Worm (Caenorhabditis elegans) whole organism, young adult: Measurements from ENCODE around the gene sulp-4.
A peak's percentile ranks its signal among the peaks of the same experiment; 100 is the strongest.

ENCODE experiments used
- B0261.1 ChIP-seq: sonication (generic microtip); optimal IDR thresholded peaks from 2 replicates; lab custom pipeline; 2016; ENCODE audit warnings: mild to moderate bottlenecking, missing genetic modification characterization, moderate library complexity, missing compliant biosample characterization
- F22D6.2 ChIP-seq: sonication (generic microtip); optimal IDR thresholded peaks from 2 replicates; lab custom pipeline; 2016; ENCODE audit warnings: mild to moderate bottlenecking, missing genetic modification characterization, missing compliant biosample characterization
- F33H1.4 ChIP-seq: fragments of 200-800 bp; sonication (Bioruptor generic); IDR thresholded peaks from 2 replicates; pipeline ENCODE4 v1.3.6; 2022; ENCODE audit warnings: missing genetic modification reagents, missing genetic modification characterization, missing compliant biosample characterization
- F37B4.10 ChIP-seq: fragments of 200-800 bp; sonication (Bioruptor generic); IDR thresholded peaks from 2 replicates; pipeline ENCODE4 v1.3.6; 2022; ENCODE audit warnings: missing genetic modification characterization, missing compliant biosample characterization
- F52B5.7 ChIP-seq: sonication (generic microtip); optimal IDR thresholded peaks from 2 replicates; lab custom pipeline; 2016; ENCODE audit warnings: mild to moderate bottlenecking, missing genetic modification characterization, missing compliant biosample characterization
- K12H6.12 ChIP-seq: fragments of 200-800 bp; sonication (Bioruptor generic); optimal IDR thresholded peaks from 2 replicates; lab custom pipeline; 2018; ENCODE audit warnings: mild to moderate bottlenecking, missing genetic modification characterization, missing compliant biosample characterization
- T07F8.4 ChIP-seq: sonication (generic microtip); optimal IDR thresholded peaks from 2 replicates; lab custom pipeline; 2016; ENCODE audit warnings: mild to moderate bottlenecking, missing genetic modification characterization, moderate library complexity, missing compliant biosample characterization
- Y53G8AR.9 ChIP-seq: fragments of 200-800 bp; sonication (Bioruptor generic); conservative IDR thresholded peaks from 2 replicates; pipeline ENCODE4 v1.3.6; 2022; ENCODE audit warnings: missing genetic modification reagents, missing genetic modification characterization, missing compliant biosample characterization
- Y56A3A.18 ChIP-seq: fragments of 200-800 bp; sonication (Bioruptor generic); IDR thresholded peaks from 2 replicates; pipeline ENCODE4 v1.3.6; 2022; ENCODE audit warnings: missing genetic modification reagents, missing genetic modification characterization, missing compliant biosample characterization
- Y67H2A.10 ChIP-seq: fragments of 200-800 bp; sonication (Bioruptor generic); conservative IDR thresholded peaks from 2 replicates; pipeline ENCODE4 v1.3.6; 2022; ENCODE audit warnings: missing genetic modification reagents, missing genetic modification characterization, missing compliant biosample characterization
- Y79H2A.3 ChIP-seq: fragments of 200-800 bp; sonication (Bioruptor generic); conservative IDR thresholded peaks from 2 replicates; pipeline ENCODE4 v1.3.6; 2022; ENCODE audit warnings: missing genetic modification reagents, missing genetic modification characterization, missing compliant biosample characterization
- aptf-3 ChIP-seq: fragments of 200-800 bp; sonication (Bioruptor generic); IDR thresholded peaks from 2 replicates; pipeline ENCODE4 v1.3.6; 2022; ENCODE audit warnings: missing genetic modification characterization, missing compliant biosample characterization
- attf-3 ChIP-seq: fragments of 200-800 bp; sonication (Bioruptor generic); conservative IDR thresholded peaks from 2 replicates; pipeline ENCODE4 v1.3.6; 2022; ENCODE audit warnings: missing genetic modification reagents, missing genetic modification characterization, missing compliant biosample characterization
- attf-6 ChIP-seq: fragments of 200-800 bp; sonication (Bioruptor generic); IDR thresholded peaks from 2 replicates; pipeline ENCODE4 v1.3.6; 2022; ENCODE audit warnings: missing genetic modification reagents, missing genetic modification characterization, missing compliant biosample characterization
- bed-1 ChIP-seq: fragments of 200-800 bp; sonication (Bioruptor generic); IDR thresholded peaks from 2 replicates; pipeline ENCODE4 v1.3.6; 2022; ENCODE audit warnings: missing genetic modification reagents, missing genetic modification characterization, missing compliant biosample characterization
- bed-2 ChIP-seq: fragments of 200-800 bp; sonication (Bioruptor generic); IDR thresholded peaks from 2 replicates; pipeline ENCODE4 v1.3.6; 2022; ENCODE audit warnings: missing genetic modification reagents, missing genetic modification characterization, missing compliant biosample characterization
- ccch-3 ChIP-seq: fragments of 200-800 bp; sonication (Bioruptor generic); optimal IDR thresholded peaks from 2 replicates; lab custom pipeline; 2018; ENCODE audit warnings: mild to moderate bottlenecking, missing genetic modification characterization, missing compliant biosample characterization
- ceh-27 ChIP-seq: fragments of 200-800 bp; sonication (Bioruptor generic); optimal IDR thresholded peaks from 2 replicates; lab custom pipeline; 2018; ENCODE audit warnings: mild to moderate bottlenecking, missing genetic modification characterization, moderate library complexity, missing compliant biosample characterization
- ceh-58 ChIP-seq: fragments of 200-800 bp; sonication (Bioruptor generic); IDR thresholded peaks from 2 replicates; pipeline ENCODE4 v1.3.6; 2022; ENCODE audit warnings: missing genetic modification characterization, missing compliant biosample characterization
- ceh-79 ChIP-seq: sonication (generic microtip); optimal IDR thresholded peaks from 2 replicates; lab custom pipeline; 2017; ENCODE audit warnings: mild to moderate bottlenecking, missing genetic modification characterization, missing compliant biosample characterization
- efl-1 ChIP-seq: fragments of 150-350 bp; optimal IDR thresholded peaks from 2 replicates; lab custom pipeline; 2014; ENCODE audit warnings: missing biosample characterization, missing genetic modification reagents, missing genetic modification characterization
- hmg-20 ChIP-seq: fragments of 200-800 bp; sonication (Bioruptor generic); IDR thresholded peaks from 2 replicates; pipeline ENCODE4 v1.3.6; 2022; ENCODE audit warnings: missing genetic modification reagents, missing genetic modification characterization, missing compliant biosample characterization
- hsf-1 ChIP-seq: fragments of 200-800 bp; sonication (Bioruptor generic); IDR thresholded peaks from 2 replicates; pipeline ENCODE4 v1.3.6; 2022; ENCODE audit warnings: missing genetic modification reagents, missing genetic modification characterization, missing compliant biosample characterization
- lag-1 ChIP-seq: fragments of 200-800 bp; sonication (Bioruptor generic); IDR thresholded peaks from 2 replicates; pipeline ENCODE4 v1.3.6; 2022; ENCODE audit warnings: missing genetic modification reagents, missing genetic modification characterization, missing compliant biosample characterization
- let-607 ChIP-seq, 2 experiments: fragments of 200-800 bp in 1 of 2; sonication (Bioruptor generic) in 1 of 2; sonication (generic microtip) in 1 of 2; optimal IDR thresholded peaks; 2 replicates each; lab custom pipeline; 2016 to 2018; ENCODE audit warnings: mild to moderate bottlenecking in 2 of 2, missing compliant biosample characterization in 2 of 2, missing genetic modification characterization in 2 of 2, moderate library complexity in 2 of 2, missing genotype in 1 of 2
- lin-26 ChIP-seq: fragments of 200-800 bp; sonication (Bioruptor generic); IDR thresholded peaks from 2 replicates; pipeline ENCODE4 v1.3.6; 2022; ENCODE audit warnings: missing genetic modification reagents, missing genetic modification characterization, missing compliant biosample characterization
- lin-54 ChIP-seq: fragments of 200-800 bp; sonication (Bioruptor generic); optimal IDR thresholded peaks from 2 replicates; lab custom pipeline; 2018; ENCODE audit warnings: mild to moderate bottlenecking, missing genetic modification characterization, missing compliant biosample characterization
- madf-3 ChIP-seq: fragments of 200-800 bp; sonication (Bioruptor generic); IDR thresholded peaks from 2 replicates; pipeline ENCODE4 v1.3.6; 2022; ENCODE audit warnings: missing genetic modification reagents, missing genetic modification characterization, missing compliant biosample characterization
- mcd-1 ChIP-seq: fragments of 200-800 bp; sonication (Bioruptor generic); IDR thresholded peaks from 2 replicates; pipeline ENCODE4 v1.3.6; 2022; ENCODE audit warnings: missing genetic modification reagents, missing genetic modification characterization, missing compliant biosample characterization
- mel-28 ChIP-seq: sonication (generic microtip); optimal IDR thresholded peaks from 2 replicates; lab custom pipeline; 2016; ENCODE audit warnings: borderline replicate concordance, mild to moderate bottlenecking, missing genetic modification characterization, missing compliant biosample characterization
- nhr-120 ChIP-seq: fragments of 200-800 bp; sonication (Bioruptor generic); IDR thresholded peaks from 2 replicates; pipeline ENCODE4 v1.3.6; 2022; ENCODE audit warnings: missing genetic modification characterization, missing compliant biosample characterization
- repo-1 ChIP-seq: sonication (generic microtip); optimal IDR thresholded peaks from 2 replicates; lab custom pipeline; 2017; ENCODE audit warnings: mild to moderate bottlenecking, missing genetic modification characterization, missing compliant biosample characterization
- snpc-4 ChIP-seq, 5 experiments: fragments of 150-350 bp in 1 of 5; sonication (generic microtip) in 4 of 5; optimal IDR thresholded peaks; 2 replicates each; lab custom pipeline; 2014 to 2018; ENCODE audit warnings: missing genetic modification characterization in 5 of 5, missing biosample characterization in 3 of 5, antibody characterized with exemption in 2 of 5, mild to moderate bottlenecking in 2 of 5, missing compliant biosample characterization in 2 of 5, missing genotype in 2 of 5, moderate library complexity in 2 of 5, missing genetic modification reagents in 1 of 5
- sptf-2 ChIP-seq: fragments of 200-800 bp; sonication (Bioruptor generic); optimal IDR thresholded peaks from 2 replicates; lab custom pipeline; 2018; ENCODE audit warnings: mild to moderate bottlenecking, missing genetic modification characterization, missing compliant biosample characterization
- xnd-1 ChIP-seq: sonication (generic microtip); optimal IDR thresholded peaks from 2 replicates; lab custom pipeline; 2016; ENCODE audit warnings: missing genotype, missing genetic modification reagents, missing genetic modification characterization, missing compliant biosample characterization
- ztf-18 ChIP-seq: sonication (generic microtip); optimal IDR thresholded peaks from 2 replicates; lab custom pipeline; 2016; ENCODE audit warnings: missing genotype, mild to moderate bottlenecking, missing genetic modification characterization, missing compliant biosample characterization
- ztf-22 ChIP-seq: fragments of 200-800 bp; sonication (Bioruptor generic); optimal IDR thresholded peaks from 2 replicates; lab custom pipeline; 2018; ENCODE audit warnings: mild to moderate bottlenecking, missing genetic modification characterization, moderate library complexity, missing compliant biosample characterization
- ztf-3 ChIP-seq: fragments of 200-800 bp; sonication (Bioruptor generic); optimal IDR thresholded peaks from 2 replicates; lab custom pipeline; 2018; ENCODE audit warnings: mild to moderate bottlenecking, missing genetic modification characterization, missing compliant biosample characterization

The sulp-4 gene

ce11 chrV:11833319-11833718 is 41.8 kb upstream of the sulp-4 start, which contains the start of gene pho-8:
Gene pho-8, plus strand, starts transcription at chrV:11833619.
- TF ChIP-seq efl-1 (no peak), bed-1 (GFP tag; lab: Robert Waterston, UW) (no peak), Y53G8AR.9 (GFP tag; lab: Robert Waterston, UW) (no peak), ceh-79 (tag; lab: Kevin White, UChicago) (no peak), B0261.1 (tag; lab: Kevin White, UChicago) (no peak), F52B5.7 (tag; lab: Kevin White, UChicago) (no peak), ztf-22 (no peak), F37B4.10 (no peak), ccch-3 (GFP tag; lab: Kevin White, UChicago) (no peak), ztf-3 (GFP tag; lab: Kevin White, UChicago) (no peak), Y79H2A.3 (no peak), bed-2 (no peak), T07F8.4 (tag; lab: Kevin White, UChicago) (no peak), snpc-4 (GFP tag; optimal IDR thresholded peaks at IDR 0.05; lab: Kevin White, UChicago) (no peak), snpc-4 (tag; optimal IDR thresholded peaks at IDR 0.05; lab: Kevin White, UChicago) (no peak), lin-54 (GFP tag; lab: Kevin White, UChicago) (no peak), mcd-1 (GFP tag; lab: Robert Waterston, UW) (no peak), F22D6.2 (tag; lab: Kevin White, UChicago) (no peak)

DNA sequence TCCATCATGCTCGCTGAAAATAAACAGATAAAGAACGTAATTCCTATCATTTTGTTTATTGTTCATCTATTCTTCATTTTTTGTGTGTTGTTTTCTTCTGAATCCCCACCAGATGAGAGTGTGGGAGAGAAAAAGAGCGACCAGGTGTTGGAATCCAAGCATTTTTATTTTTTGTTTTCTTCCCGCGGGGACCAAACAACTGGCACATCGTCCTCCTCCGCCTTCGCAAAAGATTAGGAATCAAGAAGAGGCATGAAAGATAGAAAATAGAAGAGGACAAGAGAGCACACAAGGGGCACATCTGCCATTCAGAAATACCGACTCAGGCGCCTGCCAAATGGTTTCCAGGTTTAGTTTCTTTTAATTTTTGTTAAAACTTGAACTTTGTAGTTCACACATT is 39.1 kb upstream of the sulp-4 start, which contains the start of gene R13H4.2:
R13H4.2 (plus strand) TSS at position 319 of the 400 bp plus-strand sequence.
- TF ChIP-seq attf-3 (GFP tag; lab: Robert Waterston, UW) (no peak), ztf-18 (tag; lab: Kevin White, UChicago) (no peak), lin-26 (no peak), K12H6.12 (peak; percentile 10), ceh-58 (GFP tag; lab: Robert Waterston, UW) (no peak), Y67H2A.10 (GFP tag; lab: Robert Waterston, UW) (no peak)

DNA sequence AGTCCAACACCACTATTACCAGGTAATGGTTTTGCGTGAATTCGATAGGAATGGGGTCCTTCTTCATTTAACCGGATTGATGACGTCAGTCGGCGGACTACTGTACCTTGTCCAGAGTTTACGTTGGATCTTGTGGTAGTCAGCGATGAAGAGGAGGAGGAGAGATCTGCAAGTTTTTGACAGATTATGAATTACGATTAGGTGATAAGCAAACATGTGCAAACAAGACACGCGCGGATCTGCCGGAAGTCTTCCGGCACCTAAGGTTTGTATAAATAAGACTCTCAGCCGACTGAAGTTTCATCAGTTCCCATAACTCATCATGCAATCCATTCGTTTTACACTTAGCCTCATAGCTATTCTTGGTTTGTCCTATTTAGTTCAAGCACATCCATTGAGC is 35.9 kb upstream of the sulp-4 start, which contains the start of gene idpb-5:
idpb-5 (plus strand) TSS at position 301 of the 400 bp plus-strand sequence.
- TF ChIP-seq nhr-120 (GFP tag; lab: Robert Waterston, UW) = no peak
- no peak for TF ChIP-seq hmg-20 (GFP tag; lab: Robert Waterston, UW)
- no peak for TF ChIP-seq F33H1.4 (GFP tag; lab: Robert Waterston, UW)
- TF ChIP-seq hsf-1 (GFP tag; lab: Robert Waterston, UW) = no peak
- TF ChIP-seq Y53G8AR.9 (GFP tag; lab: Robert Waterston, UW) = no peak
- no peak for TF ChIP-seq bed-2
- TF ChIP-seq madf-3 (GFP tag; lab: Robert Waterston, UW) = no peak
- TF ChIP-seq mel-28 (tag; lab: Kevin White, UChicago) = no peak
- no peak for TF ChIP-seq ceh-58 (GFP tag; lab: Robert Waterston, UW)
- no peak for TF ChIP-seq ceh-27 (GFP tag; lab: Kevin White, UChicago)
- TF ChIP-seq aptf-3 (GFP tag; lab: Robert Waterston, UW) = no peak
- no peak for TF ChIP-seq ceh-79 (tag; lab: Kevin White, UChicago)
- no peak for TF ChIP-seq xnd-1 (tag; lab: Kevin White, UChicago)
- no peak for TF ChIP-seq repo-1 (tag; lab: Kevin White, UChicago)
- TF ChIP-seq Y56A3A.18 (GFP tag; lab: Robert Waterston, UW) = no peak
- no peak for TF ChIP-seq let-607 (tag; optimal IDR thresholded peaks at IDR 0.05; lab: Kevin White, UChicago)
- no peak for TF ChIP-seq lag-1
- TF ChIP-seq attf-6 = no peak
- no peak for TF ChIP-seq sptf-2 (GFP tag; lab: Kevin White, UChicago)
